Worm (Caenorhabditis elegans): ENCODE results near the gene C07B5.6.

ce11 chrX:9476752-9477151 is 42.1 kb upstream of the C07B5.6 start:
- TF ChIP-seq ces-1 (GFP tag; optimal IDR thresholded peaks at IDR 0.05), result no peak
- TF ChIP-seq nhr-48 (tag; optimal IDR thresholded peaks at IDR 0.05), result no peak
- no peak for TF ChIP-seq lin-39 (tag; optimal IDR thresholded peaks at IDR 0.05)
- no peak for TF ChIP-seq lim-7 (GFP tag; IDR thresholded peaks at IDR 0.05)
- no peak for TF ChIP-seq ztf-11 (tag; optimal IDR thresholded peaks at IDR 0.05)
- TF ChIP-seq ama-1 (optimal IDR thresholded peaks at IDR 0.05), result no peak
- no peak for TF ChIP-seq zag-1 (tag; optimal IDR thresholded peaks at IDR 0.05)
- no peak for TF ChIP-seq unc-39 (tag; optimal IDR thresholded peaks at IDR 0.05)
- TF ChIP-seq fkh-10 (GFP tag; optimal IDR thresholded peaks at IDR 0.05), result no peak
- TF ChIP-seq nhr-237 (tag; optimal IDR thresholded peaks at IDR 0.05), result no peak
- TF ChIP-seq Y5F2A.4 (GFP tag; optimal IDR thresholded peaks at IDR 0.05), result no peak
- no peak for TF ChIP-seq snpc-1.2 (GFP tag; IDR thresholded peaks at IDR 0.05)
- no peak for TF ChIP-seq ceh-82 (tag; optimal IDR thresholded peaks at IDR 0.05)
- no peak for TF ChIP-seq nhr-77 (tag; optimal IDR thresholded peaks at IDR 0.05)

Measured in whole organism, L4 larva.